Worm (Caenorhabditis elegans): ENCODE results near the gene ZK742.7.

ce11 chrV:7803563-7803962 lies 5.4 kb downstream of the ZK742.7 start:
- TF ChIP-seq unc-62 (GFP tag; optimal IDR thresholded peaks at IDR 0.05) = no peak
- no peak for TF ChIP-seq nhr-28 (tag; optimal IDR thresholded peaks at IDR 0.05)
- no peak for TF ChIP-seq drap-1 (GFP tag; optimal IDR thresholded peaks at IDR 0.05)
- no peak for TF ChIP-seq lin-13 (tag; optimal IDR thresholded peaks at IDR 0.05)
